Worm (Caenorhabditis elegans) whole organism, L4 larva: ENCODE results near the gene ubxn-4.

Source experiments
- F10B5.3 ChIP-seq: sonication (generic microtip); optimal IDR thresholded peaks from 2 replicates; lab custom pipeline; 2016; ENCODE audit warnings: mild to moderate bottlenecking, missing genetic modification characterization, missing compliant biosample characterization
- F37D6.2 ChIP-seq: sonication (generic microtip); optimal IDR thresholded peaks from 2 replicates; lab custom pipeline; 2016; ENCODE audit warnings: mild to moderate bottlenecking, missing genetic modification characterization, missing compliant biosample characterization
- F44E2.7 ChIP-seq: fragments of 200-800 bp; sonication (Bioruptor generic); IDR thresholded peaks from 2 replicates; pipeline ENCODE4 v2.1.2; 2022; ENCODE audit warnings: missing genetic modification characterization, missing compliant biosample characterization
- F49E8.2 ChIP-seq: sonication (generic microtip); optimal IDR thresholded peaks from 2 replicates; lab custom pipeline; 2016; ENCODE audit warnings: missing compliant biosample characterization, mild to moderate bottlenecking, missing genetic modification characterization, borderline replicate concordance
- T20F7.1 ChIP-seq: fragments of 200-800 bp; sonication (Bioruptor generic); optimal IDR thresholded peaks from 2 replicates; lab custom pipeline; 2018; ENCODE audit warnings: mild to moderate bottlenecking, missing genetic modification characterization, missing compliant biosample characterization
- T26A8.4 ChIP-seq: fragments of 200-800 bp; sonication (Bioruptor generic); IDR thresholded peaks from 2 replicates; pipeline ENCODE4 v1.3.6; 2022; ENCODE audit warnings: missing genetic modification characterization, missing compliant biosample characterization
- Y105C5A.15 ChIP-seq: fragments of 200-800 bp; sonication (Bioruptor generic); IDR thresholded peaks from 2 replicates; pipeline ENCODE4 v1.3.6; 2022; ENCODE audit warnings: missing genetic modification characterization, missing compliant biosample characterization
- Y48G9A.11 ChIP-seq: fragments of 200-800 bp; sonication (Bioruptor generic); IDR thresholded peaks from 2 replicates; pipeline ENCODE4 v1.3.6; 2022; ENCODE audit warnings: missing genetic modification reagents, missing genetic modification characterization, missing compliant biosample characterization
- Y5F2A.4 ChIP-seq: fragments of 200-800 bp; sonication (Bioruptor generic); optimal IDR thresholded peaks from 2 replicates; lab custom pipeline; 2018; ENCODE audit warnings: mild to moderate bottlenecking, missing genetic modification characterization, missing compliant biosample characterization
- aly-2 ChIP-seq: sonication (generic microtip); optimal IDR thresholded peaks from 2 replicates; lab custom pipeline; 2018; ENCODE audit warnings: missing biosample characterization, missing genetic modification characterization
- ama-1 ChIP-seq: fragments of 150-350 bp; optimal IDR thresholded peaks from 2 replicates; lab custom pipeline; 2014; ENCODE audit warnings: inconsistent platforms, mixed read lengths
- attf-4 ChIP-seq: sonication (generic microtip); optimal IDR thresholded peaks from 3 replicates; lab custom pipeline; 2017; ENCODE audit warnings: missing biosample characterization, missing genetic modification characterization
- ceh-20 ChIP-seq: fragments of 200-800 bp; sonication (Bioruptor generic); IDR thresholded peaks from 2 replicates; pipeline ENCODE4 v1.3.6; 2022; ENCODE audit warnings: missing genetic modification reagents, missing genetic modification characterization, missing compliant biosample characterization
- ceh-32 ChIP-seq: sonication (generic microtip); optimal IDR thresholded peaks from 2 replicates; lab custom pipeline; 2016; ENCODE audit warnings: mild to moderate bottlenecking, missing genetic modification characterization, missing compliant biosample characterization; ENCODE audit not compliant: poor library complexity
- ceh-82 ChIP-seq: sonication (generic microtip); optimal IDR thresholded peaks from 2 replicates; lab custom pipeline; 2017; ENCODE audit warnings: missing biosample characterization, missing genetic modification characterization
- cey-2 ChIP-seq: sonication (generic microtip); optimal IDR thresholded peaks from 3 replicates; lab custom pipeline; 2017; ENCODE audit warnings: missing genetic modification characterization, mild to moderate bottlenecking, missing compliant biosample characterization, antibody characterized with exemption, borderline replicate concordance; ENCODE audit not compliant: insufficient read depth
- ctbp-1 ChIP-seq: fragments of 200-800 bp; sonication (Bioruptor generic); IDR thresholded peaks from 2 replicates; pipeline ENCODE4 v1.3.6; 2022; ENCODE audit warnings: missing genetic modification reagents, missing genetic modification characterization, missing compliant biosample characterization
- daf-12 ChIP-seq: fragments of 150-350 bp; optimal IDR thresholded peaks from 2 replicates; lab custom pipeline; 2014; ENCODE audit warnings: missing biosample characterization, missing genetic modification reagents, missing genetic modification characterization
- daf-16 ChIP-seq, 3 experiments: sonication (generic microtip); optimal IDR thresholded peaks; 2 replicates each; lab custom pipeline; 2016 to 2017; ENCODE audit warnings: missing genetic modification characterization in 3 of 3, missing genetic modification reagents in 3 of 3, mild to moderate bottlenecking in 2 of 3, missing compliant biosample characterization in 2 of 3, missing biosample characterization in 1 of 3, moderate library complexity in 1 of 3
- daf-19 ChIP-seq: fragments of 200-800 bp; sonication (Bioruptor generic); conservative IDR thresholded peaks from 2 replicates; pipeline ENCODE4 v1.3.6; 2022; ENCODE audit warnings: missing genetic modification characterization, missing compliant biosample characterization
- dmd-6 ChIP-seq: fragments of 200-800 bp; sonication (Bioruptor generic); IDR thresholded peaks from 2 replicates; pipeline ENCODE4 v1.3.6; 2022; ENCODE audit warnings: missing genetic modification reagents, missing genetic modification characterization, missing compliant biosample characterization
- egl-43 ChIP-seq: fragments of 200-800 bp; sonication (Bioruptor generic); IDR thresholded peaks from 2 replicates; pipeline ENCODE4 v1.3.6; 2022; ENCODE audit warnings: missing genetic modification reagents, missing genetic modification characterization, missing compliant biosample characterization
- fkh-10 ChIP-seq: fragments of 150-350 bp; optimal IDR thresholded peaks from 2 replicates; lab custom pipeline; 2014; ENCODE audit warnings: missing biosample characterization, missing genetic modification reagents, missing genetic modification characterization
- fos-1 ChIP-seq: fragments of 150-350 bp; optimal IDR thresholded peaks from 2 replicates; lab custom pipeline; 2014; ENCODE audit warnings: missing biosample characterization, missing genetic modification characterization
- gei-8 ChIP-seq: fragments of 200-800 bp; sonication (Bioruptor generic); optimal IDR thresholded peaks from 2 replicates; lab custom pipeline; 2018; ENCODE audit warnings: mild to moderate bottlenecking, missing genetic modification characterization, missing compliant biosample characterization
- hif-1 ChIP-seq, 2 experiments: sonication (generic microtip); optimal IDR thresholded peaks; 2 replicates each; lab custom pipeline; 2016 to 2017; ENCODE audit warnings: missing compliant biosample characterization in 2 of 2, missing genetic modification characterization in 2 of 2, missing genetic modification reagents in 2 of 2, missing genotype in 2 of 2, mild to moderate bottlenecking in 1 of 2
- hmg-1.1 ChIP-seq: fragments of 200-800 bp; sonication (Bioruptor generic); IDR thresholded peaks from 2 replicates; pipeline ENCODE4 v1.3.6; 2022; ENCODE audit warnings: missing genetic modification reagents, missing genetic modification characterization, missing compliant biosample characterization
- lin-1 ChIP-seq: fragments of 200-800 bp; sonication (Bioruptor generic); IDR thresholded peaks from 2 replicates; pipeline ENCODE4 v1.3.6; 2022; ENCODE audit warnings: missing genetic modification reagents, missing genetic modification characterization, missing compliant biosample characterization
- lin-29 ChIP-seq: fragments of 200-800 bp; sonication (Bioruptor generic); IDR thresholded peaks from 2 replicates; pipeline ENCODE4 v1.3.6; 2022; ENCODE audit warnings: missing genetic modification reagents, missing genetic modification characterization, missing compliant biosample characterization
- lsy-2 ChIP-seq, 2 experiments: fragments of 150-350 bp in 1 of 2; sonication (generic microtip) in 1 of 2; optimal IDR thresholded peaks; 2 replicates each; lab custom pipeline; 2014 to 2017; ENCODE audit warnings: missing biosample characterization in 2 of 2, missing genetic modification characterization in 2 of 2
- madf-9 ChIP-seq: fragments of 200-800 bp; sonication (Bioruptor generic); conservative IDR thresholded peaks from 2 replicates; pipeline ENCODE4 v1.3.6; 2022; ENCODE audit warnings: missing genetic modification reagents, missing genetic modification characterization, missing compliant biosample characterization
- mdt-29 ChIP-seq: fragments of 200-800 bp; sonication (Bioruptor generic); IDR thresholded peaks from 2 replicates; pipeline ENCODE4 v1.3.6; 2022; ENCODE audit warnings: missing genetic modification reagents, missing genetic modification characterization, missing compliant biosample characterization
- mxl-2 ChIP-seq: fragments of 200-800 bp; sonication (Bioruptor generic); conservative IDR thresholded peaks from 2 replicates; pipeline ENCODE4 v1.3.6; 2022; ENCODE audit warnings: missing genetic modification reagents, missing genetic modification characterization, missing compliant biosample characterization
- mxl-3 ChIP-seq: fragments of 200-800 bp; sonication (Bioruptor generic); optimal IDR thresholded peaks from 2 replicates; lab custom pipeline; 2018; ENCODE audit warnings: mild to moderate bottlenecking, missing genetic modification characterization, missing compliant biosample characterization
- nhr-10 ChIP-seq: fragments of 150-350 bp; optimal IDR thresholded peaks from 2 replicates; lab custom pipeline; 2014; ENCODE audit warnings: missing biosample characterization, missing genetic modification characterization
- nhr-28 ChIP-seq: fragments of 150-350 bp; optimal IDR thresholded peaks from 2 replicates; lab custom pipeline; 2014; ENCODE audit warnings: missing biosample characterization, missing genetic modification characterization
- nhr-76 ChIP-seq: fragments of 150-350 bp; optimal IDR thresholded peaks from 2 replicates; lab custom pipeline; 2014; ENCODE audit warnings: missing biosample characterization, missing genetic modification characterization
- php-3 ChIP-seq: fragments of 200-800 bp; sonication (Bioruptor generic); IDR thresholded peaks from 2 replicates; pipeline ENCODE4 v1.3.6; 2022; ENCODE audit warnings: missing genetic modification reagents, missing genetic modification characterization, missing compliant biosample characterization
- rbr-2 ChIP-seq: sonication (generic microtip); optimal IDR thresholded peaks from 2 replicates; lab custom pipeline; 2016; ENCODE audit warnings: missing genotype, missing genetic modification characterization, missing compliant biosample characterization
- saeg-2 ChIP-seq: fragments of 200-800 bp; sonication (Bioruptor generic); IDR thresholded peaks from 2 replicates; pipeline ENCODE4 v1.3.6; 2022; ENCODE audit warnings: missing genetic modification reagents, missing genetic modification characterization, missing compliant biosample characterization
- sdz-12 ChIP-seq: fragments of 200-800 bp; sonication (Bioruptor generic); optimal IDR thresholded peaks from 2 replicates; lab custom pipeline; 2018; ENCODE audit warnings: mild to moderate bottlenecking, missing genetic modification characterization, missing compliant biosample characterization
- set-16 ChIP-seq: fragments of 200-800 bp; sonication (Bioruptor generic); IDR thresholded peaks from 2 replicates; pipeline ENCODE4 v1.3.6; 2022; ENCODE audit warnings: missing genetic modification reagents, missing genetic modification characterization, missing compliant biosample characterization
- skn-1 ChIP-seq: fragments of 150-350 bp; optimal IDR thresholded peaks from 2 replicates; lab custom pipeline; 2014; ENCODE audit warnings: missing biosample characterization, missing genetic modification characterization
- snpc-4 ChIP-seq: fragments of 150-350 bp; optimal IDR thresholded peaks from 2 replicates; lab custom pipeline; 2014; ENCODE audit warnings: missing biosample characterization, missing genetic modification characterization
- spr-1 ChIP-seq: sonication (generic microtip); optimal IDR thresholded peaks from 2 replicates; lab custom pipeline; 2016; ENCODE audit warnings: mild to moderate bottlenecking, missing genetic modification characterization, missing compliant biosample characterization
- unc-130 ChIP-seq: sonication (generic microtip); optimal IDR thresholded peaks from 2 replicates; lab custom pipeline; 2016; ENCODE audit warnings: missing genetic modification reagents, missing genetic modification characterization, missing compliant biosample characterization
- unc-62 ChIP-seq, 3 experiments: fragments of 150-350 bp in 1 of 3; sonication (generic microtip); optimal IDR thresholded peaks in 2 of 3; peaks in 1 of 3; 1 replicate in 1 of 3; 2 replicates in 2 of 3; lab custom pipeline; 2014 to 2017; ENCODE audit warnings: missing biosample characterization in 3 of 3, missing genetic modification characterization in 3 of 3, missing genetic modification reagents in 3 of 3, missing genotype in 1 of 3
- zag-1 ChIP-seq: fragments of 150-350 bp; optimal IDR thresholded peaks from 2 replicates; lab custom pipeline; 2014; ENCODE audit warnings: missing biosample characterization, missing genetic modification characterization
- zip-11 ChIP-seq: fragments of 200-800 bp; sonication (Bioruptor generic); IDR thresholded peaks from 2 replicates; pipeline ENCODE4 v1.3.6; 2022; ENCODE audit warnings: missing genetic modification characterization, missing compliant biosample characterization
- zip-2 ChIP-seq: fragments of 150-350 bp; optimal IDR thresholded peaks from 2 replicates; lab custom pipeline; 2014; ENCODE audit warnings: missing biosample characterization, missing genetic modification characterization

ubxn-4 gene

ce11 chrIII:8446940-8447403, 41.6 kb upstream of the ubxn-4 start, which contains the start of gene rpn-3 (continued):
- TF ChIP-seq zip-11 (GFP tag; lab: Robert Waterston, UW) (no peak), ama-1 (lab: Kevin White, UChicago) (peak; percentile 75), F10B5.3 (tag; lab: Kevin White, UChicago) (peak; percentile 85), zag-1 (no peak), F37D6.2 (peak; percentile 88), php-3 (peak; percentile 58), madf-9 (GFP tag; lab: Robert Waterston, UW) (peak; percentile 66), unc-130 (GFP tag; lab: Kevin White, UChicago) (peak; percentile 74), T20F7.1 (GFP tag; lab: Kevin White, UChicago) (peak; percentile 92), ceh-20 (GFP tag; lab: Robert Waterston, UW) (peak; percentile 94), T26A8.4 (GFP tag; lab: Robert Waterston, UW) (peak; percentile 96), snpc-4 (tag; lab: Kevin White, UChicago) (no peak), egl-43 (GFP tag; lab: Robert Waterston, UW) (no peak), aly-2 (tag; lab: Kevin White, UChicago) (no peak), ceh-82 (tag; lab: Kevin White, UChicago) (no peak), fos-1 (tag; lab: Kevin White, UChicago) (no peak), nhr-28 (tag; lab: Kevin White, UChicago) (peak; percentile 96), daf-16 (GFP tag; optimal IDR thresholded peaks at IDR 0.05; lab: Kevin White, UChicago) (peak; percentile 73 to 96), daf-16 (tag; optimal IDR thresholded peaks at IDR 0.05; lab: Kevin White, UChicago) (peak; percentile 84), dmd-6 (GFP tag; lab: Robert Waterston, UW) (peak; percentile 91), nhr-76 (peak; percentile 58), lin-29 (GFP tag; lab: Robert Waterston, UW) (peak; percentile 74), sdz-12 (GFP tag; lab: Kevin White, UChicago) (no peak), unc-62 (GFP tag; optimal IDR thresholded peaks at IDR 0.05 in 1 of 2; lab: Kevin White, UChicago) (peak in 1 of 2 experiments; percentile 72), unc-62 (tag; optimal IDR thresholded peaks at IDR 0.05; lab: Kevin White, UChicago) (no peak), mdt-29 (GFP tag; lab: Robert Waterston, UW) (peak; percentile 99), Y5F2A.4 (no peak), lin-1 (GFP tag; lab: Robert Waterston, UW) (peak; percentile 68; the same call in 1 of the 2 replicates), cey-2 (tag; lab: Kevin White, UChicago) (no peak), spr-1 (tag; lab: Kevin White, UChicago) (peak; percentile 87), Y48G9A.11 (GFP tag; lab: Robert Waterston, UW) (peak; percentile 79), skn-1 (tag; lab: Kevin White, UChicago) (no peak), ceh-32 (tag; lab: Kevin White, UChicago) (peak; percentile 36), attf-4 (tag; lab: Kevin White, UChicago) (no peak), daf-12 (no peak), mxl-2 (GFP tag; lab: Robert Waterston, UW) (no peak), F49E8.2 (tag; lab: Kevin White, UChicago) (peak; percentile 87), nhr-10 (tag; lab: Kevin White, UChicago) (peak; percentile 53), mxl-3 (peak; percentile 56), lsy-2 (tag; optimal IDR thresholded peaks at IDR 0.05; lab: Kevin White, UChicago) (peak; percentile 91 to 98), hmg-1.1 (GFP tag; lab: Robert Waterston, UW) (peak; percentile 84), ctbp-1 (GFP tag; lab: Robert Waterston, UW) (peak; percentile 81), fkh-10 (peak; percentile 89), set-16 (GFP tag; lab: Robert Waterston, UW) (peak; percentile 26; the same call in 1 of the 2 replicates), rbr-2 (peak; percentile 95), daf-19 (no peak; the same call in 1 of the 2 replicates), Y105C5A.15 (GFP tag; lab: Robert Waterston, UW) (no peak), saeg-2 (peak; percentile 82), gei-8 (GFP tag; lab: Kevin White, UChicago) (no peak), F44E2.7 (GFP tag; lab: Robert Waterston, UW) (0 out of 2 replicates have a peak, but pooled peaks have one; percentile 18), hif-1 (tag; optimal IDR thresholded peaks at IDR 0.05; lab: Kevin White, UChicago) (peak; percentile 74 to 81), zip-2 (tag; lab: Kevin White, UChicago) (peak; percentile 85)
